Fruit fly (Drosophila melanogaster) whole organism, embryonic: ENCODE data around the gene ct.

Experiments
- B-H2 ChIP-seq: fragments of 200-800 bp; sonication (Bioruptor generic); optimal IDR thresholded peaks from 2 replicates; lab custom pipeline; 2018; ENCODE audit warnings: missing biosample characterization, mild to moderate bottlenecking, missing genetic modification characterization
- CG13296 ChIP-seq: fragments of 200-800 bp; sonication (Bioruptor generic); optimal IDR thresholded peaks from 3 replicates; lab custom pipeline; 2018; ENCODE audit warnings: missing biosample characterization, mild to moderate bottlenecking, missing genetic modification characterization
- CG14710 ChIP-seq: fragments of 200-800 bp; sonication (Bioruptor generic); optimal IDR thresholded peaks from 3 replicates; lab custom pipeline; 2019; ENCODE audit warnings: missing biosample characterization, mild to moderate bottlenecking, missing genetic modification characterization, moderate library complexity
- CG15601 ChIP-seq: fragments of 200-800 bp; sonication (Bioruptor generic); optimal IDR thresholded peaks from 3 replicates; lab custom pipeline; 2019; ENCODE audit warnings: missing biosample characterization, mild to moderate bottlenecking, missing genetic modification characterization, moderate library complexity
- CG16813 ChIP-seq: fragments of 200-800 bp; sonication (Bioruptor generic); IDR thresholded peaks from 3 replicates; pipeline ENCODE4 v1.3.6; 2022; ENCODE audit warnings: missing biosample characterization, missing genetic modification characterization; ENCODE audit not compliant: partially characterized antibody
- CG2889 ChIP-seq: fragments of 200-800 bp; sonication (Bioruptor generic); IDR thresholded peaks from 3 replicates; pipeline ENCODE4 v1.3.6; 2022; ENCODE audit warnings: missing biosample characterization, missing genetic modification characterization
- CG3726 ChIP-seq: fragments of 200-800 bp; sonication (Bioruptor generic); IDR thresholded peaks from 3 replicates; pipeline ENCODE4, ENCODE4 v1.3.6; 2022; ENCODE audit warnings: missing biosample characterization, missing genetic modification characterization
- CG3847 ChIP-seq: fragments of 200-800 bp; sonication (Bioruptor generic); IDR thresholded peaks from 2 replicates; pipeline ENCODE4 v1.3.6; 2022; ENCODE audit warnings: missing biosample characterization, missing genetic modification characterization
- CG4282 ChIP-seq: fragments of 200-800 bp; sonication (Bioruptor generic); optimal IDR thresholded peaks from 2 replicates; lab custom pipeline; 2016; ENCODE audit warnings: missing biosample characterization, missing genetic modification characterization
- CG4707 ChIP-seq: fragments of 200-800 bp; sonication (Bioruptor generic); optimal IDR thresholded peaks from 2 replicates; lab custom pipeline; 2018; ENCODE audit warnings: missing biosample characterization, mild to moderate bottlenecking, missing genetic modification characterization, moderate library complexity
- CG4854 ChIP-seq: fragments of 200-800 bp; sonication (Bioruptor generic); optimal IDR thresholded peaks from 2 replicates; lab custom pipeline; 2016; ENCODE audit warnings: missing biosample characterization, missing genetic modification characterization, inconsistent platforms
- CG6854 ChIP-seq: fragments of 200-800 bp; sonication (Bioruptor generic); optimal IDR thresholded peaks from 3 replicates; lab custom pipeline; 2017; ENCODE audit warnings: missing biosample characterization, mild to moderate bottlenecking, missing genetic modification characterization
- CG7271 ChIP-seq: fragments of 200-800 bp; sonication (Bioruptor generic); optimal IDR thresholded peaks from 2 replicates; lab custom pipeline; 2018; ENCODE audit warnings: missing biosample characterization, mild to moderate bottlenecking, missing genetic modification characterization, moderate library complexity
- CG7357 ChIP-seq: fragments of 200-800 bp; sonication (Bioruptor generic); IDR thresholded peaks from 3 replicates; pipeline ENCODE4 v1.3.6; 2022; ENCODE audit warnings: missing biosample characterization, missing genetic modification characterization
- CG8281 ChIP-seq: fragments of 200-800 bp; sonication (Bioruptor generic); optimal IDR thresholded peaks from 2 replicates; lab custom pipeline; 2018; ENCODE audit warnings: missing biosample characterization, mild to moderate bottlenecking, missing genetic modification characterization, moderate library complexity
- CG9817 ChIP-seq: fragments of 200-800 bp; sonication (Bioruptor generic); optimal IDR thresholded peaks from 2 replicates; lab custom pipeline; 2018; ENCODE audit warnings: missing biosample characterization, mild to moderate bottlenecking, missing genetic modification characterization, moderate library complexity
- ERR ChIP-seq: fragments of 200-800 bp; sonication (Bioruptor generic); optimal IDR thresholded peaks from 2 replicates; lab custom pipeline; 2016; ENCODE audit warnings: missing biosample characterization, missing genetic modification characterization
- Ets65A ChIP-seq: fragments of 200-800 bp; sonication (Bioruptor generic); peaks from one replicate; lab custom pipeline; 2016; ENCODE audit warnings: missing biosample characterization, missing genetic modification characterization
- Gug ChIP-seq: fragments of 200-800 bp; sonication (Bioruptor generic); IDR thresholded peaks from 4 replicates; pipeline ENCODE4 v1.3.6; 2022; ENCODE audit warnings: missing biosample characterization, missing genetic modification characterization
- H2.0 ChIP-seq: fragments of 200-800 bp; sonication (Bioruptor generic); IDR thresholded peaks from 2 replicates; pipeline ENCODE4 v1.3.6; 2022; ENCODE audit warnings: missing biosample characterization, missing genetic modification characterization
- HLHmδ ChIP-seq: fragments of 200-800 bp; sonication (Bioruptor generic); optimal IDR thresholded peaks from 2 replicates; lab custom pipeline; 2018; ENCODE audit warnings: missing biosample characterization, mild to moderate bottlenecking, missing genetic modification characterization, moderate library complexity
- Hand ChIP-seq: fragments of 200-800 bp; sonication (Bioruptor generic); optimal IDR thresholded peaks from 2 replicates; lab custom pipeline; 2017; ENCODE audit warnings: mild to moderate bottlenecking, missing biosample characterization, missing genetic modification reagents, missing genetic modification characterization
- Max ChIP-seq: fragments of 200-800 bp; sonication (Bioruptor generic); optimal IDR thresholded peaks from 2 replicates; lab custom pipeline; 2016; ENCODE audit warnings: missing biosample characterization, mild to moderate bottlenecking, missing genetic modification characterization
- Oli ChIP-seq: fragments of 200-800 bp; sonication (Bioruptor generic); optimal IDR thresholded peaks from 2 replicates; lab custom pipeline; 2018; ENCODE audit warnings: missing biosample characterization, mild to moderate bottlenecking, missing genetic modification characterization, moderate library complexity
- Opbp ChIP-seq: fragments of 200-800 bp; sonication (Bioruptor generic); IDR thresholded peaks from 3 replicates; pipeline ENCODE4 v1.3.6; 2022; ENCODE audit warnings: missing biosample characterization, missing genetic modification characterization; ENCODE audit not compliant: partially characterized antibody
- bigmax ChIP-seq: fragments of 200-800 bp; sonication (Bioruptor generic); optimal IDR thresholded peaks from 2 replicates; lab custom pipeline; 2018; ENCODE audit warnings: missing biosample characterization, mild to moderate bottlenecking, missing genetic modification characterization
- chm ChIP-seq: fragments of 200-800 bp; sonication (Bioruptor generic); IDR thresholded peaks from 2 replicates; pipeline ENCODE4 v1.3.6; 2022; ENCODE audit warnings: missing biosample characterization, missing genetic modification characterization
- chn ChIP-seq: fragments of 200-800 bp; sonication (Bioruptor generic); optimal IDR thresholded peaks from 2 replicates; lab custom pipeline; 2016; ENCODE audit warnings: missing biosample characterization, missing genetic modification characterization
- dysf ChIP-seq: fragments of 200-800 bp; sonication (Bioruptor generic); IDR thresholded peaks from 3 replicates; pipeline ENCODE4 v1.3.6; 2022; ENCODE audit warnings: missing biosample characterization, missing genetic modification characterization
- emc ChIP-seq: fragments of 200-800 bp; sonication (Bioruptor generic); optimal IDR thresholded peaks from 2 replicates; lab custom pipeline; 2016; ENCODE audit warnings: missing biosample characterization, missing genetic modification characterization
- en ChIP-seq: fragments of 200-800 bp; sonication (Bioruptor generic); optimal IDR thresholded peaks from 2 replicates; lab custom pipeline; 2016; ENCODE audit warnings: missing biosample characterization, missing genetic modification characterization
- ewg ChIP-seq: fragments of 200-800 bp; sonication (Bioruptor generic); optimal IDR thresholded peaks from 3 replicates; lab custom pipeline; 2017; ENCODE audit warnings: mild to moderate bottlenecking, missing biosample characterization, missing genetic modification reagents, missing genetic modification characterization
- fd3F ChIP-seq: fragments of 200-800 bp; sonication (Bioruptor generic); optimal IDR thresholded peaks from 2 replicates; lab custom pipeline; 2018; ENCODE audit warnings: missing biosample characterization, mild to moderate bottlenecking, missing genetic modification characterization, moderate library complexity
- fd64A ChIP-seq: fragments of 200-800 bp; sonication (Bioruptor generic); optimal IDR thresholded peaks from 3 replicates; lab custom pipeline; 2018; ENCODE audit warnings: missing biosample characterization, mild to moderate bottlenecking, missing genetic modification characterization
- gro ChIP-seq: fragments of 200-800 bp; sonication (Bioruptor generic); optimal IDR thresholded peaks from 2 replicates; lab custom pipeline; 2016; ENCODE audit warnings: missing biosample characterization, missing genetic modification characterization
- ind ChIP-seq: fragments of 200-800 bp; sonication (Bioruptor generic); optimal IDR thresholded peaks from 3 replicates; lab custom pipeline; 2016; ENCODE audit warnings: missing biosample characterization, missing genetic modification characterization
- inv ChIP-seq: fragments of 200-800 bp; sonication (Bioruptor generic); IDR thresholded peaks from 2 replicates; pipeline ENCODE4 v1.3.6; 2022; ENCODE audit warnings: missing biosample characterization, missing genetic modification characterization; ENCODE audit not compliant: partially characterized antibody
- lab ChIP-seq: fragments of 200-800 bp; sonication (Bioruptor generic); optimal IDR thresholded peaks from 3 replicates; lab custom pipeline; 2017; ENCODE audit warnings: missing biosample characterization, missing genetic modification characterization, mild to moderate bottlenecking, moderate library complexity, missing genetic modification reagents
- nau ChIP-seq: fragments of 200-800 bp; sonication (Bioruptor generic); optimal IDR thresholded peaks from 3 replicates; lab custom pipeline; 2017; ENCODE audit warnings: missing biosample characterization, mild to moderate bottlenecking, missing genetic modification characterization, missing genetic modification reagents
- nom ChIP-seq: fragments of 200-800 bp; sonication (Bioruptor generic); optimal IDR thresholded peaks from 2 replicates; lab custom pipeline; 2017; ENCODE audit warnings: missing biosample characterization, missing genetic modification characterization, mild to moderate bottlenecking, moderate library complexity, missing genetic modification reagents
- p53 ChIP-seq: fragments of 200-800 bp; sonication (Bioruptor generic); optimal IDR thresholded peaks from 2 replicates; lab custom pipeline; 2016; ENCODE audit warnings: missing biosample characterization, missing genetic modification characterization
- pho ChIP-seq: fragments of 200-800 bp; sonication (Bioruptor generic); optimal IDR thresholded peaks from 2 replicates; lab custom pipeline; 2016; ENCODE audit warnings: missing biosample characterization, missing genetic modification characterization
- rib ChIP-seq: fragments of 200-800 bp; sonication (Bioruptor generic); IDR thresholded peaks from 2 replicates; pipeline ENCODE4 v1.3.6; 2022; ENCODE audit warnings: missing biosample characterization, missing genetic modification characterization
- sens-2 ChIP-seq: fragments of 200-800 bp; sonication (Bioruptor generic); IDR thresholded peaks from 2 replicates; pipeline ENCODE4 v1.3.6; 2022; ENCODE audit warnings: missing biosample characterization, missing genetic modification characterization
- sisA ChIP-seq: fragments of 200-800 bp; sonication (Bioruptor generic); IDR thresholded peaks from 2 replicates; pipeline ENCODE4 v1.3.6; 2022; ENCODE audit warnings: missing biosample characterization, missing genetic modification characterization
- slp2 ChIP-seq: fragments of 200-800 bp; sonication (Bioruptor generic); optimal IDR thresholded peaks from 2 replicates; lab custom pipeline; 2016; ENCODE audit warnings: missing biosample characterization, missing genetic modification characterization
- sob ChIP-seq: fragments of 200-800 bp; sonication (Bioruptor generic); IDR thresholded peaks from 2 replicates; pipeline ENCODE4 v1.3.6; 2022; ENCODE audit warnings: missing biosample characterization, missing genetic modification characterization
- stwl ChIP-seq: fragments of 200-800 bp; sonication (Bioruptor generic); optimal IDR thresholded peaks from 3 replicates; lab custom pipeline; 2018; ENCODE audit warnings: missing biosample characterization, mild to moderate bottlenecking, missing genetic modification characterization, moderate library complexity

The ct gene

dm6 chrX:7705175-7706097 is 97.2 kb downstream of the ct start (continued):
- TF ChIP-seq ERR (GFP tag; lab: Kevin White, UChicago), result peak; percentile 45
- TF ChIP-seq CG3726 (GFP tag; lab: Robert Waterston, UW), result peak; percentile 78; the same call in 2 of the 3 replicates
- TF ChIP-seq en (GFP tag; lab: Kevin White, UChicago), result no peak
- TF ChIP-seq B-H2 (GFP tag; lab: Kevin White, UChicago), result peak; percentile 76
- TF ChIP-seq slp2 (GFP tag; lab: Kevin White, UChicago), result peak; percentile 81
- peak; percentile 7 for TF ChIP-seq nom (GFP tag; lab: Kevin White, UChicago)
- TF ChIP-seq Opbp (GFP tag; lab: Robert Waterston, UW), result no peak
- peak; percentile 32 for TF ChIP-seq HLHmδ (GFP tag; lab: Kevin White, UChicago)
- TF ChIP-seq ind, result peak; percentile 93
- TF ChIP-seq H2.0, result peak; percentile 67; the same call in 1 of the 2 replicates
- no peak for TF ChIP-seq CG16813 (GFP tag; lab: Robert Waterston, UW)
- TF ChIP-seq Oli (tag; lab: Kevin White, UChicago), result peak; percentile 97
- TF ChIP-seq rib (GFP tag; lab: Robert Waterston, UW), result 0 out of 2 replicates have a peak, but pooled peaks have one; percentile 52
- peak; percentile 93 for TF ChIP-seq Hand (GFP tag; lab: Kevin White, UChicago)
- peak; percentile 96 for TF ChIP-seq lab
- TF ChIP-seq CG14710 (tag; lab: Kevin White, UChicago), result peak; percentile 93
- TF ChIP-seq chn, result peak; percentile 90
- no peak for TF ChIP-seq p53 (GFP tag; lab: Kevin White, UChicago)
- TF ChIP-seq sob (GFP tag; lab: Robert Waterston, UW), result peak; percentile 85
- TF ChIP-seq Max (GFP tag; lab: Kevin White, UChicago), result peak; percentile 96
- peak; percentile 96 for TF ChIP-seq Ets65A (GFP tag; lab: Kevin White, UChicago)
- TF ChIP-seq CG15601 (tag; lab: Kevin White, UChicago), result peak; percentile 92
- TF ChIP-seq CG3847, result peak; percentile 87
- TF ChIP-seq CG9817 (tag; lab: Kevin White, UChicago), result peak; percentile 88
- TF ChIP-seq inv (GFP tag; lab: Robert Waterston, UW), result no peak
- peak; percentile 60 for TF ChIP-seq fd64A (GFP tag; lab: Kevin White, UChicago)
- 0 out of 2 replicates have a peak, but pooled peaks have one; percentile 63 for TF ChIP-seq chm
- TF ChIP-seq sens-2 (GFP tag; lab: Robert Waterston, UW), result 0 out of 2 replicates have a peak, but pooled peaks have one; percentile 15
- peak; percentile 81 for TF ChIP-seq CG4282 (GFP tag; lab: Kevin White, UChicago)
- peak; percentile 82 for TF ChIP-seq CG7357
- TF ChIP-seq pho (GFP tag; lab: Kevin White, UChicago), result peak; percentile 83
- peak; percentile 80 for TF ChIP-seq CG4854 (GFP tag; lab: Kevin White, UChicago)
- TF ChIP-seq Gug, result peak; percentile 79
- TF ChIP-seq CG7271 (tag; lab: Kevin White, UChicago), result peak; percentile 49
- TF ChIP-seq fd3F, result peak; percentile 91
- TF ChIP-seq CG2889, result peak; percentile 72; the same call in 1 of the 3 replicates
- TF ChIP-seq sisA (GFP tag; lab: Robert Waterston, UW), result peak; percentile 86
- TF ChIP-seq CG4707, result peak; percentile 89
- peak; percentile 91 for TF ChIP-seq nau (GFP tag; lab: Kevin White, UChicago)
- peak; percentile 95 for TF ChIP-seq CG13296 (GFP tag; lab: Kevin White, UChicago)
- peak; percentile 93 for TF ChIP-seq CG6854
- peak; percentile 36 for TF ChIP-seq stwl
- TF ChIP-seq CG8281 (tag; lab: Kevin White, UChicago), result peak; percentile 78
- TF ChIP-seq bigmax (GFP tag; lab: Kevin White, UChicago), result no peak
- peak; percentile 49 for TF ChIP-seq emc (GFP tag; lab: Kevin White, UChicago)
- peak; percentile 42 for TF ChIP-seq gro (GFP tag; lab: Kevin White, UChicago)
- peak; percentile 89 for TF ChIP-seq ewg (GFP tag; lab: Kevin White, UChicago)
- TF ChIP-seq dysf (GFP tag; lab: Robert Waterston, UW), result peak; percentile 94
